Worm (Caenorhabditis elegans): ENCODE measurements around the gene chpf-2.

DNA sequence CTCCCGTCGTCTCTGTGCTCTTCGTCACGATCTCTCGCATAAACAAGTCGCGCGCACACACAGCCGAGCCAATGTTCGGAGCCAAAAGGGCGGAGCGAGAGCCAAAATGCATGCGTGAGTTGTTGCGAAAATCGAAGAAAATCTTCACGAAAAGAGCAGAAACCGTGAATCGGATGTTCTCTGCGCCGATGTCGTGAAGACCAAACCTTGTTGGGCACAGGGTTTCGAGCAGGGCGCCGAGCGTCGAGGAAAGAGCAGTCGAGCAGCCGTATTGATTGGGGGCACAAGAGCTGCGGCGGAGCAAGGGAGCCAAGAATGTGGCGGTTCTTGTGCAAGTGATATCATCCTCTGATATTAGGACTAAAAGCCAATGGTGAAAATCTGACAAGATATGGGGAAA is 7.2 kb upstream of the chpf-2 start:
- TF ChIP-seq snpc-1.1 (tag; optimal IDR thresholded peaks at IDR 0.05; ENCODE audit: insufficient read depth) (no peak), pha-4 (tag; optimal IDR thresholded peaks at IDR 0.05) (no peak), snpc-4 (GFP tag; optimal IDR thresholded peaks at IDR 0.05) (no peak), snpc-4 (tag; optimal IDR thresholded peaks at IDR 0.05) (no peak), ceh-91 (GFP tag; IDR thresholded peaks at IDR 0.05) (no peak), ama-1 (optimal IDR thresholded peaks at IDR 0.05) (no peak), ama-1 (GFP tag; optimal IDR thresholded peaks at IDR 0.05) (no peak), atf-7 (tag; optimal IDR thresholded peaks at IDR 0.05) (no peak), lin-40 (tag; optimal IDR thresholded peaks at IDR 0.05) (no peak), lsl-1 (GFP tag; optimal IDR thresholded peaks at IDR 0.05) (no peak), ets-4 (GFP tag; optimal IDR thresholded peaks at IDR 0.05) (no peak), Y53G8AR.9 (GFP tag; conservative IDR thresholded peaks at IDR 0.05) (no peak), nfya-1 (tag; optimal IDR thresholded peaks at IDR 0.05; ENCODE audit: borderline replicate concordance, insufficient read depth) (no peak), mel-28 (tag; optimal IDR thresholded peaks at IDR 0.05; ENCODE audit: borderline replicate concordance) (no peak), rpc-1 (optimal IDR thresholded peaks at IDR 0.05) (no peak), rpc-1 (tag; optimal IDR thresholded peaks at IDR 0.05) (no peak)
